Fruit fly (Drosophila melanogaster) whole organism, pupa: ENCODE results near the gene CG18598.

ENCODE experiments used
- CG10348 ChIP-seq: fragments of 200-800 bp; sonication (Bioruptor generic); IDR thresholded peaks from 2 replicates; pipeline ENCODE4 v1.3.6; 2022; ENCODE audit warnings: missing biosample characterization, missing genetic modification characterization
- CG12605 ChIP-seq: fragments of 200-800 bp; sonication (Bioruptor generic); IDR thresholded peaks from 2 replicates; pipeline ENCODE4 v1.3.6; 2022; ENCODE audit warnings: missing biosample characterization, missing genetic modification characterization
- CG13204 ChIP-seq: fragments of 200-800 bp; sonication (Bioruptor generic); optimal IDR thresholded peaks from 2 replicates; lab custom pipeline; 2018; ENCODE audit warnings: missing biosample characterization, mild to moderate bottlenecking, missing genetic modification characterization, moderate library complexity
- CG14655 ChIP-seq: fragments of 200-800 bp; sonication (Bioruptor generic); optimal IDR thresholded peaks from 3 replicates; lab custom pipeline; 2017; ENCODE audit warnings: mild to moderate bottlenecking, missing biosample characterization, missing genetic modification reagents, missing genetic modification characterization
- CG15710 ChIP-seq: fragments of 200-800 bp; sonication (Bioruptor generic); optimal IDR thresholded peaks from 2 replicates; lab custom pipeline; 2018; ENCODE audit warnings: missing biosample characterization, mild to moderate bottlenecking, missing genetic modification characterization, moderate library complexity
- CG17806 ChIP-seq: fragments of 200-800 bp; sonication (Bioruptor generic); optimal IDR thresholded peaks from 2 replicates; lab custom pipeline; 2018; ENCODE audit warnings: missing biosample characterization, mild to moderate bottlenecking, missing genetic modification characterization, moderate library complexity
- CG32121 ChIP-seq: fragments of 200-800 bp; sonication (Bioruptor generic); IDR thresholded peaks from 2 replicates; pipeline ENCODE4 v1.3.6; 2022; ENCODE audit warnings: missing biosample characterization, missing genetic modification characterization
- CG34367 ChIP-seq: fragments of 200-800 bp; sonication (Bioruptor generic); optimal IDR thresholded peaks from 2 replicates; lab custom pipeline; 2018; ENCODE audit warnings: missing biosample characterization, mild to moderate bottlenecking, missing genetic modification characterization
- CG4496 ChIP-seq: fragments of 200-800 bp; sonication (Bioruptor generic); IDR thresholded peaks from 3 replicates; pipeline ENCODE4 v1.3.6; 2022; ENCODE audit warnings: missing biosample characterization, missing genetic modification characterization
- CG8159 ChIP-seq: fragments of 200-800 bp; sonication (Bioruptor generic); optimal IDR thresholded peaks from 3 replicates; lab custom pipeline; 2018; ENCODE audit warnings: missing biosample characterization, mild to moderate bottlenecking, missing genetic modification characterization, moderate library complexity
- CG8301 ChIP-seq: fragments of 200-800 bp; sonication (Bioruptor generic); optimal IDR thresholded peaks from 2 replicates; lab custom pipeline; 2018; ENCODE audit warnings: missing biosample characterization, mild to moderate bottlenecking, missing genetic modification characterization
- CG9948 ChIP-seq: fragments of 200-800 bp; sonication (Bioruptor generic); optimal IDR thresholded peaks from 2 replicates; lab custom pipeline; 2018; ENCODE audit warnings: missing biosample characterization, mild to moderate bottlenecking, missing genetic modification characterization, moderate library complexity
- D1 ChIP-seq: fragments of 200-800 bp; sonication (Bioruptor generic); optimal IDR thresholded peaks from 2 replicates; lab custom pipeline; 2018; ENCODE audit warnings: missing biosample characterization, mild to moderate bottlenecking, missing genetic modification characterization, moderate library complexity
- EcR ChIP-seq: fragments of 200-800 bp; sonication (Bioruptor generic); optimal IDR thresholded peaks from 3 replicates; lab custom pipeline; 2019; ENCODE audit warnings: missing biosample characterization, missing genetic modification characterization, mild to moderate bottlenecking, moderate library complexity, missing genetic modification reagents
- Ets98B ChIP-seq: fragments of 200-800 bp; sonication (Bioruptor generic); IDR thresholded peaks from 2 replicates; pipeline ENCODE4 v1.3.6; 2022; ENCODE audit warnings: missing biosample characterization, missing genetic modification characterization
- Pif1A ChIP-seq: fragments of 200-800 bp; sonication (Bioruptor generic); optimal IDR thresholded peaks from 3 replicates; lab custom pipeline; 2016; ENCODE audit warnings: missing biosample characterization, missing genetic modification characterization
- Pif1B ChIP-seq: fragments of 200-800 bp; sonication (Bioruptor generic); optimal IDR thresholded peaks from 3 replicates; lab custom pipeline; 2016; ENCODE audit warnings: missing biosample characterization, missing genetic modification characterization
- Snoo ChIP-seq: fragments of 200-800 bp; sonication (Bioruptor generic); optimal IDR thresholded peaks from 3 replicates; lab custom pipeline; 2017; ENCODE audit warnings: missing biosample characterization, mild to moderate bottlenecking, missing genetic modification characterization, inconsistent platforms
- fd96Ca ChIP-seq: fragments of 200-800 bp; sonication (Bioruptor generic); IDR thresholded peaks from 3 replicates; pipeline ENCODE4 v1.3.6; 2022; ENCODE audit warnings: missing biosample characterization, missing genetic modification characterization
- gl ChIP-seq: fragments of 200-800 bp; sonication (Bioruptor generic); optimal IDR thresholded peaks from 2 replicates; lab custom pipeline; 2018; ENCODE audit warnings: missing biosample characterization, mild to moderate bottlenecking, missing genetic modification characterization
- rn ChIP-seq: fragments of 200-800 bp; sonication (Bioruptor generic); IDR thresholded peaks from 2 replicates; pipeline ENCODE4 v1.3.6; 2022; ENCODE audit warnings: missing biosample characterization, missing genetic modification characterization

The CG18598 gene

dm6 chr3R:18283441-18283840 lies 32.5 kb downstream of the CG18598 start, which contains the start of the genes CG14312 and CG8064:
TSS of gene CG14312 (minus strand) at chr3R:18283528.
TSS of gene CG8064 (plus strand) at chr3R:18283660.
- no peak for TF ChIP-seq CG14655 (GFP tag; lab: Kevin White, UChicago)
- no peak for TF ChIP-seq D1 (tag; lab: Kevin White, UChicago)
- TF ChIP-seq Ets98B (GFP tag; lab: Robert Waterston, UW) = no peak
- TF ChIP-seq CG10348 (GFP tag; lab: Robert Waterston, UW) = no peak
- TF ChIP-seq Snoo = no peak
- TF ChIP-seq gl = no peak
- TF ChIP-seq rn (GFP tag; lab: Robert Waterston, UW) = no peak
- TF ChIP-seq CG13204 = no peak
- TF ChIP-seq CG15710 (tag; lab: Kevin White, UChicago) = no peak
- TF ChIP-seq CG8159 (tag; lab: Kevin White, UChicago) = no peak
- TF ChIP-seq Pif1A = no peak
- TF ChIP-seq CG4496 (GFP tag; lab: Robert Waterston, UW) = no peak
- TF ChIP-seq EcR (GFP tag; lab: Kevin White, UChicago) = no peak
- TF ChIP-seq CG32121 (GFP tag; lab: Robert Waterston, UW) = no peak
- no peak for TF ChIP-seq CG12605 (GFP tag; lab: Robert Waterston, UW)

dm6 chr3R:18288677-18289076 lies 37.8 kb downstream of the CG18598 start, which contains the start of gene CG7131:
TSS of gene CG7131 (minus strand) at chr3R:18288777.
- TF ChIP-seq CG8301 (tag; lab: Kevin White, UChicago) (no peak), CG34367 (tag; lab: Kevin White, UChicago) (no peak), CG17806 (tag; lab: Kevin White, UChicago) (no peak), CG32121 (GFP tag; lab: Robert Waterston, UW) (no peak), CG13204 (no peak), CG14655 (GFP tag; lab: Kevin White, UChicago) (no peak), EcR (GFP tag; lab: Kevin White, UChicago) (no peak), CG8159 (tag; lab: Kevin White, UChicago) (no peak), Ets98B (GFP tag; lab: Robert Waterston, UW) (no peak), CG4496 (GFP tag; lab: Robert Waterston, UW) (no peak)

dm6 chr3R:18291831-18292230 lies 40.9 kb downstream of the CG18598 start:
- no peak for TF ChIP-seq CG9948
- no peak for TF ChIP-seq CG8159 (tag; lab: Kevin White, UChicago)
- TF ChIP-seq Snoo = no peak
- TF ChIP-seq Ets98B (GFP tag; lab: Robert Waterston, UW) = no peak
- TF ChIP-seq Pif1B = no peak
- no peak for TF ChIP-seq CG17806 (tag; lab: Kevin White, UChicago)
- no peak for TF ChIP-seq rn (GFP tag; lab: Robert Waterston, UW)
- TF ChIP-seq CG12605 (GFP tag; lab: Robert Waterston, UW) = no peak
- TF ChIP-seq fd96Ca = no peak
- no peak for TF ChIP-seq Pif1A
- no peak for TF ChIP-seq CG15710 (tag; lab: Kevin White, UChicago)
- TF ChIP-seq CG32121 (GFP tag; lab: Robert Waterston, UW) = no peak
- no peak for TF ChIP-seq CG34367 (tag; lab: Kevin White, UChicago)
- no peak for TF ChIP-seq CG4496 (GFP tag; lab: Robert Waterston, UW)
- TF ChIP-seq gl = no peak
- TF ChIP-seq CG14655 (GFP tag; lab: Kevin White, UChicago) = no peak
- TF ChIP-seq D1 (tag; lab: Kevin White, UChicago) = no peak
- no peak for TF ChIP-seq CG8301 (tag; lab: Kevin White, UChicago)

- TF ChIP-seq CG8159 (tag; lab: Kevin White, UChicago) (no peak), Pif1A (no peak), rn (GFP tag; lab: Robert Waterston, UW) (no peak), fd96Ca (no peak), CG10348 (GFP tag; lab: Robert Waterston, UW) (no peak), CG9948 (no peak), CG32121 (GFP tag; lab: Robert Waterston, UW) (no peak), D1 (tag; lab: Kevin White, UChicago) (no peak), CG15710 (tag; lab: Kevin White, UChicago) (no peak), EcR (GFP tag; lab: Kevin White, UChicago) (no peak), CG8301 (tag; lab: Kevin White, UChicago) (no peak), Ets98B (GFP tag; lab: Robert Waterston, UW) (no peak), Snoo (no peak), Pif1B (no peak), CG14655 (GFP tag; lab: Kevin White, UChicago) (no peak), CG13204 (no peak), CG12605 (GFP tag; lab: Robert Waterston, UW) (no peak), gl (no peak), CG4496 (GFP tag; lab: Robert Waterston, UW) (no peak), CG34367 (tag; lab: Kevin White, UChicago) (no peak)
- TF ChIP-seq, all 21 proteins: peak for 0
These were observed 41.5 kb downstream of the CG18598 start for dm6 chr3R:18292371-18292770.

dm6 chr3R:18294488-18294887 lies 43.6 kb downstream of the CG18598 start:
- no peak for TF ChIP-seq Pif1A
- TF ChIP-seq CG15710 (tag; lab: Kevin White, UChicago) = no peak
- TF ChIP-seq fd96Ca = no peak
- TF ChIP-seq EcR (GFP tag; lab: Kevin White, UChicago) = peak; percentile 9
- no peak for TF ChIP-seq CG12605 (GFP tag; lab: Robert Waterston, UW)
- peak; percentile 36; the same call in 1 of the 3 replicates for TF ChIP-seq CG4496 (GFP tag; lab: Robert Waterston, UW)

- TF ChIP-seq CG32121 (GFP tag; lab: Robert Waterston, UW) (peak; percentile 55; the same call in 1 of the 2 replicates), EcR (GFP tag; lab: Kevin White, UChicago) (peak; percentile 46), CG14655 (GFP tag; lab: Kevin White, UChicago) (no peak), fd96Ca (no peak), CG13204 (no peak), CG15710 (tag; lab: Kevin White, UChicago) (peak; percentile 52), CG8159 (tag; lab: Kevin White, UChicago) (peak; percentile 57), CG8301 (tag; lab: Kevin White, UChicago) (peak; percentile 48), CG4496 (GFP tag; lab: Robert Waterston, UW) (no peak), Pif1A (peak; percentile 46), CG17806 (tag; lab: Kevin White, UChicago) (peak; percentile 39), CG34367 (tag; lab: Kevin White, UChicago) (no peak), CG12605 (GFP tag; lab: Robert Waterston, UW) (no peak), Pif1B (peak; percentile 1), D1 (tag; lab: Kevin White, UChicago) (no peak), Ets98B (GFP tag; lab: Robert Waterston, UW) (no peak), gl (no peak), CG9948 (peak; percentile 41), CG10348 (GFP tag; lab: Robert Waterston, UW) (no peak), Snoo (no peak), rn (GFP tag; lab: Robert Waterston, UW) (no peak)
These were observed 44.5 kb downstream of the CG18598 start for dm6 chr3R:18295262-18295944.
